Worm (Caenorhabditis elegans) whole organism, L1 larva: Measurements from ENCODE around the gene usp-46.

Source experiments
- aha-1 ChIP-seq: fragments of 150-350 bp; optimal IDR thresholded peaks from 2 replicates; lab custom pipeline; 2014; ENCODE audit warnings: missing biosample characterization, missing genetic modification characterization
- ceh-90 ChIP-seq: sonication (generic microtip); optimal IDR thresholded peaks from 2 replicates; lab custom pipeline; 2016; ENCODE audit warnings: missing genetic modification characterization, missing compliant biosample characterization
- egl-27 ChIP-seq, 2 experiments: fragments of 150-350 bp in 1 of 2; sonication (generic microtip); optimal IDR thresholded peaks; 3 replicates each; lab custom pipeline; 2017 to 2018; ENCODE audit warnings: missing biosample characterization in 2 of 2, missing genetic modification characterization in 2 of 2, missing genetic modification reagents in 2 of 2
- elt-2 ChIP-seq: sonication (generic microtip); optimal IDR thresholded peaks from 2 replicates; lab custom pipeline; 2016; ENCODE audit warnings: missing genetic modification characterization, mild to moderate bottlenecking, inconsistent platforms, missing compliant biosample characterization, missing genetic modification reagents
- irx-1 ChIP-seq: sonication (generic microtip); optimal IDR thresholded peaks from 2 replicates; lab custom pipeline; 2016; ENCODE audit warnings: missing genetic modification characterization, missing compliant biosample characterization
- lin-35 ChIP-seq, 2 experiments: fragments of 150-350 bp; optimal IDR thresholded peaks; 2 replicates each; lab custom pipeline; 2014; ENCODE audit warnings: missing biosample characterization in 2 of 2, missing genetic modification characterization in 2 of 2, missing genetic modification reagents in 2 of 2
- nhr-237 ChIP-seq: fragments of 150-350 bp; optimal IDR thresholded peaks from 2 replicates; lab custom pipeline; 2014; ENCODE audit warnings: missing biosample characterization, missing genetic modification characterization
- nhr-71 ChIP-seq: sonication (generic microtip); optimal IDR thresholded peaks from 2 replicates; lab custom pipeline; 2016; ENCODE audit warnings: mild to moderate bottlenecking, missing genetic modification characterization, moderate library complexity, missing compliant biosample characterization
- nhr-77 ChIP-seq: fragments of 150-350 bp; optimal IDR thresholded peaks from 2 replicates; lab custom pipeline; 2014; ENCODE audit warnings: missing biosample characterization, missing genetic modification characterization
- tlp-1 ChIP-seq: fragments of 150-350 bp; optimal IDR thresholded peaks from 2 replicates; lab custom pipeline; 2014; ENCODE audit warnings: missing biosample characterization, missing genetic modification characterization

ce11 chrIII:9817087-9817612, 40.7 kb downstream of the usp-46 start, which contains the start of gene cnx-1:
- TF ChIP-seq egl-27 (tag; optimal IDR thresholded peaks at IDR 0.05; lab: Kevin White, UChicago) (no peak), irx-1 (tag; lab: Kevin White, UChicago) (no peak), ceh-90 (tag; lab: Kevin White, UChicago) (no peak), aha-1 (tag; lab: Kevin White, UChicago) (no peak), nhr-77 (tag; lab: Kevin White, UChicago) (no peak), tlp-1 (no peak), elt-2 (tag; lab: Kevin White, UChicago) (no peak), nhr-71 (peak; percentile 14), lin-35 (GFP tag; optimal IDR thresholded peaks at IDR 0.05; lab: Kevin White, UChicago) (peak; percentile 6 to 42), nhr-237 (tag; lab: Kevin White, UChicago) (no peak)
